Worm (Caenorhabditis elegans): Measurements from ENCODE around the gene R07E4.1.

R07E4.1 gene

DNA sequence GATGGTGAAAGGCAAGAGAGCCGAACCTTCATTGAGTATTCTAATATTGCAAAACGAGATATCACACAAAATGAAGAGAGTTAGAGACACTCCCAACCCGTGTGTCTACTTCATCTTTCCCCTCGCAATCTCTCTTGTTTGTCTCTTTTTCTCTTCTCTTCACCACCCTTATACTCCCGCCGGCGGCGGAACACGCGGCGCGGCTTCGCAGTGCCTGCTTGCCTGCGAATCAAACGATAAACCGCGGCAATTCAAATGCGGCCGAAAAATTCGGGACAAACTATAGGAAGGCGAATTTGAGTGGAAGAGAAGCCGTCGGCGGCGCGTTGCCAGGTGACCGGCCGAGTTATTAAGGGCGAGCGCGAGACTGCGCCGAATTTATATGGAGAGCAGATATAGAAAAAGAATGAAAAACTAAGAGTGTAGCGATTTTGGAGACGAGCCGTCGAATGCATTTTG, 25.7 kb downstream of the R07E4.1 start, which contains the start of gene klp-13 (continued):
- TF ChIP-seq hmg-1.1 (GFP tag; IDR thresholded peaks at IDR 0.05) = peak; percentile 89
- TF ChIP-seq mdt-29 (GFP tag; IDR thresholded peaks at IDR 0.05) = no peak
- no peak for TF ChIP-seq unc-130 (GFP tag; optimal IDR thresholded peaks at IDR 0.05)
- no peak for TF ChIP-seq sdz-12 (GFP tag; optimal IDR thresholded peaks at IDR 0.05)
- TF ChIP-seq ceh-62 (tag; optimal IDR thresholded peaks at IDR 0.05) = no peak
- no peak for TF ChIP-seq daf-12 (tag; optimal IDR thresholded peaks at IDR 0.05)
- TF ChIP-seq spr-3 (GFP tag; optimal IDR thresholded peaks at IDR 0.05) = no peak
- no peak for TF ChIP-seq aly-2 (tag; optimal IDR thresholded peaks at IDR 0.05)
- peak; percentile 44 for TF ChIP-seq ztf-7 (tag; optimal IDR thresholded peaks at IDR 0.05)
- TF ChIP-seq F10B5.3 (tag; optimal IDR thresholded peaks at IDR 0.05) = no peak
- TF ChIP-seq lin-15B (tag; optimal IDR thresholded peaks at IDR 0.05) = no peak
- no peak for TF ChIP-seq D1046.2 (GFP tag; IDR thresholded peaks at IDR 0.05)
- TF ChIP-seq unc-39 (tag; optimal IDR thresholded peaks at IDR 0.05) = no peak

DNA sequence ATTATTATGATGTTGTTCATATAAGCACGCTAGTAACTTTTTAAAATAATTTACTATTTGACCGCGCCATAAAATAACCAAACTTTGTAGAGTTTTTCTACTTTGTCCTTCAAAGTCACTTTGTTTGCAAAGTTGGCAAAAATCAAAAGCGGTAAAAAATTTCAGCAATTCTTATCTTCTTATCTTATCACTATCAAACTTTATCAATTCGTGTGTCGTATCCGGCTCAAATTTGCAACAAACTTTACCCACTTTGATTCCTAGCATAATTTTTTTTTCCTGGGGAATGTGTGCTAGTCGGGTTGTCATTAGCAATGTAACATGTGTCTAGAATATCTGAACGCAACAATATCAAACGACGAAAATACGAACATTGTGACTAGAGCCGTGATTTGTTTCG, 26.8 kb downstream of the R07E4.1 start:
- no peak for TF ChIP-seq nhr-48 (tag; optimal IDR thresholded peaks at IDR 0.05)
- no peak for TF ChIP-seq zfp-3 (GFP tag; conservative IDR thresholded peaks at IDR 0.05)
- TF ChIP-seq ZK546.5 (tag; optimal IDR thresholded peaks at IDR 0.05) = no peak
- TF ChIP-seq fkh-10 (GFP tag; optimal IDR thresholded peaks at IDR 0.05) = no peak
- TF ChIP-seq skn-1 (tag; optimal IDR thresholded peaks at IDR 0.05) = no peak
- TF ChIP-seq F10B5.3 (tag; optimal IDR thresholded peaks at IDR 0.05) = no peak
- TF ChIP-seq attf-4 (tag; optimal IDR thresholded peaks at IDR 0.05) = no peak
- TF ChIP-seq T20F7.1 (GFP tag; optimal IDR thresholded peaks at IDR 0.05) = no peak
- no peak for TF ChIP-seq dve-1 (tag; optimal IDR thresholded peaks at IDR 0.05; ENCODE audit: insufficient read depth)
- no peak for TF ChIP-seq unc-62 (GFP tag; optimal IDR thresholded peaks at IDR 0.05 in 1 of 2)
- no peak for TF ChIP-seq unc-62 (tag; optimal IDR thresholded peaks at IDR 0.05)
- TF ChIP-seq nhr-28 (tag; optimal IDR thresholded peaks at IDR 0.05) = peak; percentile 20
- TF ChIP-seq zfp-2 (tag; optimal IDR thresholded peaks at IDR 0.05) = no peak
- no peak for TF ChIP-seq nhr-41 (GFP tag; IDR thresholded peaks at IDR 0.05)
- peak; percentile 32 for TF ChIP-seq pqm-1 (tag; optimal IDR thresholded peaks at IDR 0.05)
- no peak for TF ChIP-seq lin-1 (GFP tag; IDR thresholded peaks at IDR 0.05)
- TF ChIP-seq aha-1 (tag) = no peak
- no peak for TF ChIP-seq cey-2 (tag; optimal IDR thresholded peaks at IDR 0.05; ENCODE audit: borderline replicate concordance, insufficient read depth)
- peak; percentile 6 for TF ChIP-seq hlh-11 (tag; optimal IDR thresholded peaks at IDR 0.05)
- no peak for TF ChIP-seq tag-97 (GFP tag; IDR thresholded peaks at IDR 0.05)

DNA sequence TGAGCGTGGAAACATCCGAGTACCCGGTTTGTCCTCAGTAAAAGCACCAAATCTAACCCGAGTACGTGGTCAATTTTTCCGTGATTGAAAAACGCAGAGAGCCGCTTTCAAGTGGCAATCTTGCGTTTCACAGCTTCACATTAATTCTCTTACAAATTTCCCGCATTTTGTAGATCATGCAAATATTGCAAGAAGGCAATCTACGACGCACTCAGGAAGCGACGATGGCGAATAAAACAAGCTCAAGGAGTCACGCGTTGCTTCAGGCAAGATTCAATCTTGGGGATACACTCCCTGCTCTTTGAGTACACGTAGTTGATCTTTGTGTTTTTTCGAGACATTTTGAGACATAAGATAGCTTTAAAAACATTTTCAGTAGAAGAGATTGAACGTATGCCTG, 29.0 kb downstream of the R07E4.1 start:
- TF ChIP-seq nhr-42 (GFP tag; IDR thresholded peaks at IDR 0.05) (no peak), rbr-2 (tag; optimal IDR thresholded peaks at IDR 0.05) (no peak), pha-4 (GFP tag; IDR thresholded peaks at IDR 0.05) (no peak), pha-4 (tag; optimal IDR thresholded peaks at IDR 0.05) (no peak), ceh-32 (tag; optimal IDR thresholded peaks at IDR 0.05; ENCODE audit: poor library complexity) (no peak)

DNA sequence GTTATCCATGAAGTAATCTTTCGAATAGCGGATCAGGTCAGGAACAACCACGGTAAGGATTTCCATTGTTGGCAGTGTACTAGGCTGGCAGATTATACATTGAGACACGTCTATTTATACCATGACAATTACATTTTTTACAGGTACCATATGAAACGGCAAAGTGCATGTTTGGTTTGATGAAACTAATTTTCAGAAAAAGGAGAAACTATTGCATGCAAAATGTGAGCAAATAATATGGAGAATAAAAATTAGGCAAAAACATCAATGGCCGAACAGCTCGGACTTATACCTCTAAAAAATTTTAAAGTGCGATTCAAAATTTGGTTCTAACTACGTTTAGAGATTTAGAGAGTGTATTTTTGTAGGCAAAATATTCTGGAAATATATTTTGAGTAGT, 33.9 kb downstream of the R07E4.1 start, which contains the start of gene F22F4.5:
TSS of gene F22F4.5 (minus strand) at position 101 of the 400 bp plus-strand sequence.
- TF ChIP-seq F49E8.2 (tag; optimal IDR thresholded peaks at IDR 0.05; ENCODE audit: borderline replicate concordance) (no peak), nhr-25 (tag; optimal IDR thresholded peaks at IDR 0.05; ENCODE audit: borderline replicate concordance, insufficient read depth) (no peak), nhr-28 (tag; optimal IDR thresholded peaks at IDR 0.05) (no peak), F37D6.2 (tag; optimal IDR thresholded peaks at IDR 0.05) (no peak), T26A8.4 (GFP tag; IDR thresholded peaks at IDR 0.05) (no peak), lin-38 (GFP tag; IDR thresholded peaks at IDR 0.05) (no peak)

Measured in whole organism, L4 larva.